Fruit fly (Drosophila melanogaster) whole organism, embryonic: ENCODE measurements around the gene CG12289.

ENCODE experiments used
- CG10366 ChIP-seq: fragments of 200-800 bp; sonication (Bioruptor generic); IDR thresholded peaks from 2 replicates; pipeline ENCODE4 v1.3.6; 2022; ENCODE audit warnings: missing biosample characterization, missing genetic modification characterization
- CG10565 ChIP-seq: fragments of 200-800 bp; sonication (Bioruptor generic); optimal IDR thresholded peaks from 3 replicates; lab custom pipeline; 2016; ENCODE audit warnings: missing biosample characterization, mild to moderate bottlenecking, missing genetic modification characterization
- CG10979 ChIP-seq: fragments of 200-800 bp; sonication (Bioruptor generic); optimal IDR thresholded peaks from 2 replicates; lab custom pipeline; 2018; ENCODE audit warnings: missing biosample characterization, mild to moderate bottlenecking, missing genetic modification characterization, moderate library complexity
- CG11247 ChIP-seq: fragments of 200-800 bp; sonication (Bioruptor generic); IDR thresholded peaks from 2 replicates; pipeline ENCODE4 v1.3.6; 2022; ENCODE audit warnings: missing biosample characterization, missing genetic modification characterization
- CG11696 ChIP-seq: fragments of 200-800 bp; sonication (Bioruptor generic); IDR thresholded peaks from 2 replicates; pipeline ENCODE4 v1.3.6; 2022; ENCODE audit warnings: missing biosample characterization, missing genetic modification characterization
- CG12071 ChIP-seq: fragments of 200-800 bp; sonication (Bioruptor generic); optimal IDR thresholded peaks from 3 replicates; lab custom pipeline; 2018; ENCODE audit warnings: missing biosample characterization, mild to moderate bottlenecking, missing genetic modification characterization
- CG12942 ChIP-seq: fragments of 200-800 bp; sonication (Bioruptor generic); optimal IDR thresholded peaks from 3 replicates; lab custom pipeline; 2016; ENCODE audit warnings: missing biosample characterization, missing genetic modification characterization
- CG13424 ChIP-seq: fragments of 200-800 bp; sonication (Bioruptor generic); optimal IDR thresholded peaks from 2 replicates; lab custom pipeline; 2019; ENCODE audit warnings: missing biosample characterization, mild to moderate bottlenecking, missing genetic modification characterization, moderate library complexity
- CG13894 ChIP-seq: fragments of 200-800 bp; sonication (Bioruptor generic); optimal IDR thresholded peaks from 3 replicates; lab custom pipeline; 2018; ENCODE audit warnings: missing biosample characterization, mild to moderate bottlenecking, missing genetic modification characterization, moderate library complexity
- CG14014 ChIP-seq: fragments of 200-800 bp; sonication (Bioruptor generic); IDR thresholded peaks from 2 replicates; pipeline ENCODE4 v1.3.6; 2022; ENCODE audit warnings: missing biosample characterization, missing genetic modification characterization
- CG15696 ChIP-seq: fragments of 200-800 bp; sonication (Bioruptor generic); optimal IDR thresholded peaks from 2 replicates; lab custom pipeline; 2019; ENCODE audit warnings: missing biosample characterization, mild to moderate bottlenecking, missing genetic modification characterization, moderate library complexity
- CG1602 ChIP-seq: fragments of 200-800 bp; sonication (Bioruptor generic); optimal IDR thresholded peaks from 3 replicates; lab custom pipeline; 2016; ENCODE audit warnings: missing biosample characterization, missing genetic modification characterization
- CG16815 ChIP-seq: fragments of 200-800 bp; sonication (Bioruptor generic); optimal IDR thresholded peaks from 3 replicates; lab custom pipeline; 2017; ENCODE audit warnings: missing biosample characterization, mild to moderate bottlenecking, missing genetic modification characterization
- CG16863 ChIP-seq: fragments of 200-800 bp; sonication (Bioruptor generic); optimal IDR thresholded peaks from 3 replicates; lab custom pipeline; 2016; ENCODE audit warnings: missing biosample characterization, missing genetic modification characterization
- CG1792 ChIP-seq: fragments of 200-800 bp; sonication (Bioruptor generic); optimal IDR thresholded peaks from 2 replicates; lab custom pipeline; 2016; ENCODE audit warnings: missing biosample characterization, missing genetic modification characterization
- CG3281 ChIP-seq: fragments of 200-800 bp; sonication (Bioruptor generic); optimal IDR thresholded peaks from 3 replicates; lab custom pipeline; 2017; ENCODE audit warnings: missing biosample characterization, mild to moderate bottlenecking, missing genetic modification characterization
- CG4424 ChIP-seq: fragments of 200-800 bp; sonication (Bioruptor generic); optimal IDR thresholded peaks from 3 replicates; lab custom pipeline; 2016; ENCODE audit warnings: missing biosample characterization, missing genetic modification characterization
- CG6854 ChIP-seq: fragments of 200-800 bp; sonication (Bioruptor generic); optimal IDR thresholded peaks from 3 replicates; lab custom pipeline; 2017; ENCODE audit warnings: missing biosample characterization, mild to moderate bottlenecking, missing genetic modification characterization
- CG7372 ChIP-seq: fragments of 200-800 bp; sonication (Bioruptor generic); IDR thresholded peaks from 2 replicates; pipeline ENCODE4 v1.3.6; 2022; ENCODE audit warnings: missing biosample characterization, missing genetic modification characterization
- CG7556 ChIP-seq: fragments of 200-800 bp; sonication (Bioruptor generic); optimal IDR thresholded peaks from 2 replicates; lab custom pipeline; 2017; ENCODE audit warnings: missing biosample characterization, mild to moderate bottlenecking, missing genetic modification characterization
- CG9876 ChIP-seq: fragments of 200-800 bp; sonication (Bioruptor generic); optimal IDR thresholded peaks from 2 replicates; lab custom pipeline; 2016; ENCODE audit warnings: missing biosample characterization, missing genetic modification characterization
- CkIIα-i1 ChIP-seq: fragments of 200-800 bp; sonication (Bioruptor generic); IDR thresholded peaks from 2 replicates; pipeline ENCODE4 v1.3.6; 2022; ENCODE audit warnings: missing biosample characterization, missing genetic modification characterization
- Drgx ChIP-seq: fragments of 200-800 bp; sonication (Bioruptor generic); IDR thresholded peaks from 2 replicates; pipeline ENCODE4 v1.3.6; 2022; ENCODE audit warnings: missing biosample characterization, missing genetic modification characterization
- Fer2 ChIP-seq: fragments of 200-800 bp; sonication (Bioruptor generic); optimal IDR thresholded peaks from 2 replicates; lab custom pipeline; 2018; ENCODE audit warnings: missing biosample characterization, mild to moderate bottlenecking, missing genetic modification characterization, moderate library complexity
- H15 ChIP-seq: fragments of 200-800 bp; sonication (Bioruptor generic); IDR thresholded peaks from 3 replicates; pipeline ENCODE4 v1.3.6; 2022; ENCODE audit warnings: missing biosample characterization, missing genetic modification characterization
- Mad ChIP-seq: fragments of 200-800 bp; sonication (Bioruptor generic); optimal IDR thresholded peaks from 2 replicates; lab custom pipeline; 2016; ENCODE audit warnings: missing biosample characterization, missing genetic modification characterization
- Nf-YA ChIP-seq: fragments of 200-800 bp; sonication (Bioruptor generic); IDR thresholded peaks from 2 replicates; pipeline ENCODE4 v1.3.6; 2022; ENCODE audit warnings: missing biosample characterization, missing genetic modification characterization
- Rfx ChIP-seq: fragments of 200-800 bp; sonication (Bioruptor generic); IDR thresholded peaks from 2 replicates; pipeline ENCODE4 v1.3.6; 2022; ENCODE audit warnings: missing biosample characterization, missing genetic modification characterization
- Sox102F ChIP-seq: fragments of 200-800 bp; sonication (Bioruptor generic); optimal IDR thresholded peaks from 2 replicates; lab custom pipeline; 2018; ENCODE audit warnings: missing biosample characterization, mild to moderate bottlenecking, missing genetic modification characterization, moderate library complexity
- ac ChIP-seq: fragments of 200-800 bp; sonication (Bioruptor generic); optimal IDR thresholded peaks from 3 replicates; lab custom pipeline; 2017; ENCODE audit warnings: missing biosample characterization, mild to moderate bottlenecking, missing genetic modification characterization
- ara ChIP-seq: fragments of 200-800 bp; sonication (Bioruptor generic); IDR thresholded peaks from 2 replicates; pipeline ENCODE4 v1.3.6; 2022; ENCODE audit warnings: missing biosample characterization, missing genetic modification characterization
- bigmax ChIP-seq: fragments of 200-800 bp; sonication (Bioruptor generic); optimal IDR thresholded peaks from 2 replicates; lab custom pipeline; 2018; ENCODE audit warnings: missing biosample characterization, mild to moderate bottlenecking, missing genetic modification characterization
- cas ChIP-seq: fragments of 200-800 bp; sonication (Bioruptor generic); IDR thresholded peaks from 2 replicates; pipeline ENCODE4 v1.3.6; 2022; ENCODE audit warnings: missing biosample characterization, missing genetic modification characterization
- croc ChIP-seq: fragments of 200-800 bp; sonication (Bioruptor generic); conservative IDR thresholded peaks from 3 replicates; pipeline ENCODE4 v1.3.6; 2022; ENCODE audit warnings: missing biosample characterization, missing genetic modification characterization
- danr ChIP-seq: fragments of 200-800 bp; sonication (Bioruptor generic); IDR thresholded peaks from 2 replicates; pipeline ENCODE4 v1.3.6; 2022; ENCODE audit warnings: missing biosample characterization, missing genetic modification characterization
- eve ChIP-seq, 2 experiments: fragments of >200 bp; optimal IDR thresholded peaks; 2 replicates each; lab custom pipeline; 2017; ENCODE audit warnings: missing biosample characterization in 2 of 2, missing genetic modification characterization in 2 of 2
- fd96Cb ChIP-seq: fragments of 200-800 bp; sonication (Bioruptor generic); optimal IDR thresholded peaks from 2 replicates; lab custom pipeline; 2018; ENCODE audit warnings: missing biosample characterization, mild to moderate bottlenecking, missing genetic modification characterization, moderate library complexity
- ftz-f1 ChIP-seq: fragments of 200-800 bp; sonication (Bioruptor generic); optimal IDR thresholded peaks from 2 replicates; lab custom pipeline; 2016; ENCODE audit warnings: missing biosample characterization, missing genetic modification characterization
- h ChIP-seq: fragments of >200 bp; optimal IDR thresholded peaks from 2 replicates; lab custom pipeline; 2017
- ham ChIP-seq: fragments of 200-800 bp; sonication (Bioruptor generic); IDR thresholded peaks from 2 replicates; pipeline ENCODE4 v1.3.6; 2022; ENCODE audit warnings: missing biosample characterization, missing genetic modification characterization
- kay ChIP-seq: fragments of 200-800 bp; sonication (Bioruptor generic); optimal IDR thresholded peaks from 2 replicates; lab custom pipeline; 2016; ENCODE audit warnings: missing biosample characterization, missing genetic modification characterization
- lab ChIP-seq: fragments of 200-800 bp; sonication (Bioruptor generic); optimal IDR thresholded peaks from 3 replicates; lab custom pipeline; 2017; ENCODE audit warnings: missing biosample characterization, missing genetic modification characterization, mild to moderate bottlenecking, moderate library complexity, missing genetic modification reagents
- onecut ChIP-seq: fragments of 200-800 bp; sonication (Bioruptor generic); IDR thresholded peaks from 2 replicates; pipeline ENCODE4 v1.3.6; 2022; ENCODE audit warnings: missing biosample characterization, missing genetic modification characterization
- pnt ChIP-seq: fragments of 200-800 bp; sonication (Bioruptor generic); optimal IDR thresholded peaks from 3 replicates; lab custom pipeline; 2016; ENCODE audit warnings: missing biosample characterization, missing genetic modification characterization
- rib ChIP-seq: fragments of 200-800 bp; sonication (Bioruptor generic); IDR thresholded peaks from 2 replicates; pipeline ENCODE4 v1.3.6; 2022; ENCODE audit warnings: missing biosample characterization, missing genetic modification characterization
- schlank ChIP-seq: fragments of 200-800 bp; sonication (Bioruptor generic); optimal IDR thresholded peaks from 2 replicates; lab custom pipeline; 2018; ENCODE audit warnings: missing biosample characterization, mild to moderate bottlenecking, missing genetic modification characterization
- sens-2 ChIP-seq: fragments of 200-800 bp; sonication (Bioruptor generic); IDR thresholded peaks from 2 replicates; pipeline ENCODE4 v1.3.6; 2022; ENCODE audit warnings: missing biosample characterization, missing genetic modification characterization
- slou ChIP-seq: fragments of 200-800 bp; sonication (Bioruptor generic); optimal IDR thresholded peaks from 3 replicates; lab custom pipeline; 2016; ENCODE audit warnings: missing biosample characterization, missing genetic modification characterization
- tup ChIP-seq: fragments of 200-800 bp; sonication (Bioruptor generic); optimal IDR thresholded peaks from 2 replicates; lab custom pipeline; 2016; ENCODE audit warnings: missing biosample characterization, mild to moderate bottlenecking, missing genetic modification characterization, moderate library complexity
- wek ChIP-seq: fragments of 200-800 bp; sonication (Bioruptor generic); optimal IDR thresholded peaks from 3 replicates; lab custom pipeline; 2018; ENCODE audit warnings: missing biosample characterization, mild to moderate bottlenecking, missing genetic modification characterization, moderate library complexity

CG12289 gene

dm6 chr3L:11416495-11417272 is 41.6 kb downstream of the CG12289 start (continued):
- TF ChIP-seq CG1792 (GFP tag; lab: Kevin White, UChicago) = peak; percentile 85
- peak; percentile 5 for TF ChIP-seq Fer2
- TF ChIP-seq schlank = no peak
- TF ChIP-seq CG13894 (tag; lab: Kevin White, UChicago) = no peak
- peak; percentile 90 for TF ChIP-seq fd96Cb (tag; lab: Kevin White, UChicago)
- TF ChIP-seq lab (GFP tag; lab: Kevin White, UChicago) = peak; percentile 71
- TF ChIP-seq sens-2 (GFP tag; lab: Robert Waterston, UW) = peak; percentile 95
- peak; percentile 94 for TF ChIP-seq croc
- peak; percentile 92 for TF ChIP-seq pnt (GFP tag; lab: Kevin White, UChicago)
- TF ChIP-seq CG9876 (GFP tag; lab: Kevin White, UChicago) = peak; percentile 76
- peak; percentile 63 for TF ChIP-seq ac
- TF ChIP-seq Sox102F (GFP tag; lab: Kevin White, UChicago) = peak; percentile 87
- peak; percentile 7 to 91 for TF ChIP-seq eve (GFP tag; optimal IDR thresholded peaks at IDR 0.05; lab: Kevin White, UChicago)
- TF ChIP-seq tup = peak; percentile 60
- TF ChIP-seq H15 (GFP tag; lab: Robert Waterston, UW) = peak; percentile 93
- 0 out of 2 replicates have a peak, but pooled peaks have one; percentile 42 for TF ChIP-seq ham (GFP tag; lab: Robert Waterston, UW)
- peak; percentile 98 for TF ChIP-seq ara
- no peak for TF ChIP-seq CG3281
- no peak for TF ChIP-seq h
- TF ChIP-seq CG1602 = peak; percentile 75
- peak; percentile 87 for TF ChIP-seq CG7372 (GFP tag; lab: Robert Waterston, UW)
- peak; percentile 85 for TF ChIP-seq Drgx (GFP tag; lab: Robert Waterston, UW)
- no peak for TF ChIP-seq ftz-f1 (GFP tag; lab: Kevin White, UChicago)
- TF ChIP-seq CG15696 = peak; percentile 79
- TF ChIP-seq rib (GFP tag; lab: Robert Waterston, UW) = peak; percentile 42
- TF ChIP-seq CG16815 (GFP tag; lab: Kevin White, UChicago) = peak; percentile 64
- TF ChIP-seq CG7556 (GFP tag; lab: Kevin White, UChicago) = peak; percentile 74
- peak; percentile 71 for TF ChIP-seq CG13424 (tag; lab: Kevin White, UChicago)
- TF ChIP-seq Mad (GFP tag; lab: Kevin White, UChicago) = peak; percentile 58
- peak; percentile 81 for TF ChIP-seq CG11696 (GFP tag; lab: Robert Waterston, UW)
- peak; percentile 78 for TF ChIP-seq CG12071 (GFP tag; lab: Kevin White, UChicago)
- peak; percentile 54 for TF ChIP-seq CG6854 (GFP tag; lab: Kevin White, UChicago)
- TF ChIP-seq CG11247 (GFP tag; lab: Robert Waterston, UW) = peak; percentile 87
- TF ChIP-seq CG10565 = peak; percentile 72
- TF ChIP-seq CG16863 (GFP tag; lab: Kevin White, UChicago) = peak; percentile 87
- TF ChIP-seq wek (GFP tag; lab: Kevin White, UChicago) = peak; percentile 63
- TF ChIP-seq kay (GFP tag; lab: Kevin White, UChicago) = peak; percentile 70
- TF ChIP-seq cas (GFP tag; lab: Robert Waterston, UW) = peak; percentile 54; the same call in 1 of the 2 replicates
- peak; percentile 85 for TF ChIP-seq bigmax
- peak; percentile 88 for TF ChIP-seq onecut (GFP tag; lab: Robert Waterston, UW)
- TF ChIP-seq danr (GFP tag; lab: Robert Waterston, UW) = peak; percentile 89
- peak; percentile 67 for TF ChIP-seq CG12942
- peak; percentile 27 for TF ChIP-seq slou (GFP tag; lab: Kevin White, UChicago)
- TF ChIP-seq CG4424 = peak; percentile 88
- peak; percentile 94 for TF ChIP-seq Nf-YA (GFP tag; lab: Robert Waterston, UW)
- peak; percentile 81 for TF ChIP-seq CG10979 (tag; lab: Kevin White, UChicago)
- TF ChIP-seq CkIIα-i1 = peak; percentile 59; the same call in 1 of the 2 replicates
- peak; percentile 81 for TF ChIP-seq Rfx (GFP tag; lab: Robert Waterston, UW)
- TF ChIP-seq CG14014 (GFP tag; lab: Robert Waterston, UW) = peak; percentile 76
- peak; percentile 93 for TF ChIP-seq CG10366 (GFP tag; lab: Robert Waterston, UW)
